Fruit fly (Drosophila melanogaster) whole organism, embryonic: ENCODE data around the gene Bicra.
A peak's percentile ranks its signal among the peaks of the same experiment; 100 is the strongest.

ENCODE experiments used
- Atf3 ChIP-seq: fragments of 200-800 bp; sonication (Bioruptor generic); optimal IDR thresholded peaks from 3 replicates; lab custom pipeline; 2016; ENCODE audit warnings: missing biosample characterization, missing genetic modification characterization
- B-H2 ChIP-seq: fragments of 200-800 bp; sonication (Bioruptor generic); optimal IDR thresholded peaks from 2 replicates; lab custom pipeline; 2018; ENCODE audit warnings: missing biosample characterization, mild to moderate bottlenecking, missing genetic modification characterization
- CG10267 ChIP-seq: fragments of 200-800 bp; sonication (Bioruptor generic); optimal IDR thresholded peaks from 2 replicates; lab custom pipeline; 2018; ENCODE audit warnings: missing biosample characterization, mild to moderate bottlenecking, missing genetic modification characterization, moderate library complexity
- CG10431 ChIP-seq: fragments of 200-800 bp; sonication (Bioruptor generic); optimal IDR thresholded peaks from 3 replicates; lab custom pipeline; 2018; ENCODE audit warnings: missing biosample characterization, mild to moderate bottlenecking, missing genetic modification characterization
- CG10654 ChIP-seq: fragments of 200-800 bp; sonication (Bioruptor generic); optimal IDR thresholded peaks from 2 replicates; lab custom pipeline; 2016; ENCODE audit warnings: missing biosample characterization, missing genetic modification characterization
- CG10959 ChIP-seq: fragments of 200-800 bp; sonication (Bioruptor generic); IDR thresholded peaks from 2 replicates; pipeline ENCODE4 v1.3.6; 2022; ENCODE audit warnings: missing biosample characterization, missing genetic modification characterization
- CG12219 ChIP-seq: fragments of 200-800 bp; sonication (Bioruptor generic); optimal IDR thresholded peaks from 3 replicates; lab custom pipeline; 2018; ENCODE audit warnings: missing biosample characterization, mild to moderate bottlenecking, missing genetic modification characterization
- CG1233 ChIP-seq: fragments of 200-800 bp; sonication (Bioruptor generic); optimal IDR thresholded peaks from 4 replicates; lab custom pipeline; 2018; ENCODE audit warnings: missing biosample characterization, mild to moderate bottlenecking, missing genetic modification characterization
- CG17612 ChIP-seq: fragments of 200-800 bp; sonication (Bioruptor generic); IDR thresholded peaks from 2 replicates; pipeline ENCODE4 v1.3.6; 2022; ENCODE audit warnings: missing biosample characterization, missing genetic modification characterization
- CG30403 ChIP-seq: fragments of 200-800 bp; sonication (Bioruptor generic); optimal IDR thresholded peaks from 3 replicates; lab custom pipeline; 2016; ENCODE audit warnings: missing biosample characterization, missing genetic modification characterization
- CG31388 ChIP-seq: fragments of 200-800 bp; sonication (Bioruptor generic); optimal IDR thresholded peaks from 2 replicates; lab custom pipeline; 2016; ENCODE audit warnings: missing biosample characterization, missing genetic modification characterization
- CG32532 ChIP-seq: fragments of 200-800 bp; sonication (Bioruptor generic); IDR thresholded peaks from 2 replicates; pipeline ENCODE4 v1.3.6; 2022; ENCODE audit warnings: missing biosample characterization, missing genetic modification characterization
- CG7786 ChIP-seq: fragments of 200-800 bp; sonication (Bioruptor generic); optimal IDR thresholded peaks from 2 replicates; lab custom pipeline; 2016; ENCODE audit warnings: missing biosample characterization, missing genetic modification characterization
- CG8281 ChIP-seq: fragments of 200-800 bp; sonication (Bioruptor generic); optimal IDR thresholded peaks from 2 replicates; lab custom pipeline; 2018; ENCODE audit warnings: missing biosample characterization, mild to moderate bottlenecking, missing genetic modification characterization, moderate library complexity
- CHES-1-like ChIP-seq: fragments of 200-800 bp; sonication (Bioruptor generic); optimal IDR thresholded peaks from 2 replicates; lab custom pipeline; 2016; ENCODE audit warnings: missing biosample characterization, missing genetic modification characterization
- CoRest ChIP-seq: fragments of 200-800 bp; sonication (Bioruptor generic); optimal IDR thresholded peaks from 3 replicates; lab custom pipeline; 2018; ENCODE audit warnings: missing biosample characterization, mild to moderate bottlenecking, missing genetic modification characterization, moderate library complexity
- Dek ChIP-seq: fragments of 200-800 bp; sonication (Bioruptor generic); optimal IDR thresholded peaks from 3 replicates; lab custom pipeline; 2019; ENCODE audit warnings: missing biosample characterization, mild to moderate bottlenecking, missing genetic modification characterization, moderate library complexity
- Gug ChIP-seq: fragments of 200-800 bp; sonication (Bioruptor generic); IDR thresholded peaks from 4 replicates; pipeline ENCODE4 v1.3.6; 2022; ENCODE audit warnings: missing biosample characterization, missing genetic modification characterization
- Hand ChIP-seq: fragments of 200-800 bp; sonication (Bioruptor generic); optimal IDR thresholded peaks from 2 replicates; lab custom pipeline; 2017; ENCODE audit warnings: mild to moderate bottlenecking, missing biosample characterization, missing genetic modification reagents, missing genetic modification characterization
- HmgZ ChIP-seq: fragments of 200-800 bp; sonication (Bioruptor generic); optimal IDR thresholded peaks from 2 replicates; lab custom pipeline; 2018; ENCODE audit warnings: missing biosample characterization, mild to moderate bottlenecking, missing genetic modification characterization
- Lim3 ChIP-seq: fragments of 200-800 bp; sonication (Bioruptor generic); IDR thresholded peaks from 2 replicates; pipeline ENCODE4 v1.3.6; 2022; ENCODE audit warnings: missing biosample characterization, missing genetic modification characterization
- Lpt ChIP-seq: fragments of >200 bp; optimal IDR thresholded peaks from 2 replicates; lab custom pipeline; 2018; ENCODE audit warnings: missing biosample characterization, missing genetic modification characterization
- Rx ChIP-seq: fragments of 200-800 bp; sonication (Bioruptor generic); IDR thresholded peaks from 2 replicates; pipeline ENCODE4 v1.3.6; 2022; ENCODE audit warnings: missing biosample characterization, missing genetic modification characterization
- Spps ChIP-seq: fragments of 200-800 bp; sonication (Bioruptor generic); optimal IDR thresholded peaks from 2 replicates; lab custom pipeline; 2018; ENCODE audit warnings: missing biosample characterization, mild to moderate bottlenecking, missing genetic modification characterization
- Stat92E ChIP-seq, 3 experiments: fragments of >200 bp in 2 of 3; fragments of 200-800 bp in 1 of 3; sonication (Bioruptor generic) in 1 of 3; optimal IDR thresholded peaks; 2 replicates each; lab custom pipeline; 2017 to 2019; ENCODE audit warnings: missing biosample characterization in 3 of 3, missing genetic modification characterization in 3 of 3, mild to moderate bottlenecking in 1 of 3, moderate library complexity in 1 of 3
- Xrp1 ChIP-seq: fragments of 200-800 bp; sonication (Bioruptor generic); IDR thresholded peaks from 2 replicates; pipeline ENCODE4 v1.3.6; 2022; ENCODE audit warnings: missing biosample characterization, missing genetic modification characterization
- ara ChIP-seq: fragments of 200-800 bp; sonication (Bioruptor generic); IDR thresholded peaks from 2 replicates; pipeline ENCODE4 v1.3.6; 2022; ENCODE audit warnings: missing biosample characterization, missing genetic modification characterization
- br ChIP-seq: fragments of >200 bp; optimal IDR thresholded peaks from 2 replicates; lab custom pipeline; 2017
- cas ChIP-seq: fragments of 200-800 bp; sonication (Bioruptor generic); IDR thresholded peaks from 2 replicates; pipeline ENCODE4 v1.3.6; 2022; ENCODE audit warnings: missing biosample characterization, missing genetic modification characterization
- dati ChIP-seq: fragments of 200-800 bp; sonication (Bioruptor generic); IDR thresholded peaks from 2 replicates; pipeline ENCODE4 v1.3.6; 2022; ENCODE audit warnings: missing biosample characterization, missing genetic modification characterization
- dimm ChIP-seq: fragments of 200-800 bp; sonication (Bioruptor generic); IDR thresholded peaks from 2 replicates; pipeline ENCODE4 v1.3.6; 2022; ENCODE audit warnings: missing biosample characterization, missing genetic modification characterization
- disco-r ChIP-seq: fragments of 200-800 bp; sonication (Bioruptor generic); optimal IDR thresholded peaks from 2 replicates; lab custom pipeline; 2016; ENCODE audit warnings: missing biosample characterization, missing genetic modification characterization
- dm ChIP-seq: fragments of 200-800 bp; sonication (Bioruptor generic); optimal IDR thresholded peaks from 3 replicates; lab custom pipeline; 2016; ENCODE audit warnings: missing biosample characterization, missing genetic modification characterization
- en ChIP-seq: fragments of 200-800 bp; sonication (Bioruptor generic); optimal IDR thresholded peaks from 2 replicates; lab custom pipeline; 2016; ENCODE audit warnings: missing biosample characterization, missing genetic modification characterization
- eve ChIP-seq, 2 experiments: fragments of >200 bp; optimal IDR thresholded peaks; 2 replicates each; lab custom pipeline; 2017; ENCODE audit warnings: missing biosample characterization in 2 of 2, missing genetic modification characterization in 2 of 2
- eyg ChIP-seq: fragments of 200-800 bp; sonication (Bioruptor generic); optimal IDR thresholded peaks from 3 replicates; lab custom pipeline; 2016; ENCODE audit warnings: missing biosample characterization, missing genetic modification characterization
- jumu ChIP-seq: fragments of 200-800 bp; sonication (Bioruptor generic); optimal IDR thresholded peaks from 3 replicates; lab custom pipeline; 2016; ENCODE audit warnings: missing biosample characterization, missing genetic modification characterization
- kni ChIP-seq: fragments of 200-800 bp; sonication (Bioruptor generic); optimal IDR thresholded peaks from 3 replicates; lab custom pipeline; 2017; ENCODE audit warnings: mild to moderate bottlenecking, missing biosample characterization, missing genetic modification reagents, missing genetic modification characterization
- mld ChIP-seq: fragments of 200-800 bp; sonication (Bioruptor generic); IDR thresholded peaks from 3 replicates; pipeline ENCODE4 v1.3.6; 2022; ENCODE audit warnings: missing biosample characterization, missing genetic modification characterization; ENCODE audit not compliant: partially characterized antibody
- odd ChIP-seq: fragments of 200-800 bp; sonication (Bioruptor generic); optimal IDR thresholded peaks from 2 replicates; lab custom pipeline; 2017; ENCODE audit warnings: missing biosample characterization, mild to moderate bottlenecking, missing genetic modification characterization
- org-1 ChIP-seq: fragments of 200-800 bp; sonication (Bioruptor generic); optimal IDR thresholded peaks from 2 replicates; lab custom pipeline; 2017; ENCODE audit warnings: missing biosample characterization, missing genetic modification characterization
- pan ChIP-seq, 4 experiments: fragments of >200 bp in 3 of 4; fragments of 200-800 bp in 1 of 4; sonication (Bioruptor generic) in 1 of 4; optimal IDR thresholded peaks in 3 of 4; IDR thresholded peaks in 1 of 4; 2 replicates each; pipeline versions ENCODE4 v1.3.6 to Lab custom; 2017 to 2022; ENCODE audit warnings: missing biosample characterization in 2 of 4, missing genetic modification characterization in 2 of 4, mixed read lengths in 1 of 4
- pb ChIP-seq: fragments of 200-800 bp; sonication (Bioruptor generic); optimal IDR thresholded peaks from 3 replicates; lab custom pipeline; 2016; ENCODE audit warnings: missing biosample characterization, missing genetic modification characterization
- pfk ChIP-seq: fragments of 200-800 bp; sonication (Bioruptor generic); optimal IDR thresholded peaks from 2 replicates; lab custom pipeline; 2018; ENCODE audit warnings: missing biosample characterization, mild to moderate bottlenecking, missing genetic modification characterization, moderate library complexity
- pho ChIP-seq: fragments of 200-800 bp; sonication (Bioruptor generic); optimal IDR thresholded peaks from 2 replicates; lab custom pipeline; 2016; ENCODE audit warnings: missing biosample characterization, missing genetic modification characterization
- pita ChIP-seq: fragments of 200-800 bp; sonication (Bioruptor generic); optimal IDR thresholded peaks from 2 replicates; lab custom pipeline; 2017; ENCODE audit warnings: missing biosample characterization, mild to moderate bottlenecking, missing genetic modification characterization
- repo ChIP-seq: fragments of 200-800 bp; sonication (Bioruptor generic); optimal IDR thresholded peaks from 2 replicates; lab custom pipeline; 2016; ENCODE audit warnings: missing biosample characterization, missing genetic modification characterization
- run ChIP-seq: fragments of 200-800 bp; sonication (Bioruptor generic); optimal IDR thresholded peaks from 3 replicates; lab custom pipeline; 2018; ENCODE audit warnings: missing biosample characterization, mild to moderate bottlenecking, missing genetic modification characterization
- sens-2 ChIP-seq: fragments of 200-800 bp; sonication (Bioruptor generic); IDR thresholded peaks from 2 replicates; pipeline ENCODE4 v1.3.6; 2022; ENCODE audit warnings: missing biosample characterization, missing genetic modification characterization
- slp2 ChIP-seq: fragments of 200-800 bp; sonication (Bioruptor generic); optimal IDR thresholded peaks from 2 replicates; lab custom pipeline; 2016; ENCODE audit warnings: missing biosample characterization, missing genetic modification characterization
- stc ChIP-seq: fragments of 200-800 bp; sonication (Bioruptor generic); IDR thresholded peaks from 2 replicates; pipeline ENCODE4 v1.3.6; 2022; ENCODE audit warnings: missing biosample characterization, missing genetic modification characterization
- z ChIP-seq: fragments of 200-800 bp; sonication (Bioruptor generic); IDR thresholded peaks from 3 replicates; pipeline ENCODE4 v1.3.6; 2022; ENCODE audit warnings: missing biosample characterization, missing genetic modification characterization
- zfh1 ChIP-seq: fragments of 200-800 bp; sonication (Bioruptor generic); IDR thresholded peaks from 3 replicates; pipeline ENCODE4 v1.3.6; 2022; ENCODE audit warnings: missing biosample characterization, missing genetic modification characterization

Bicra gene

dm6 chr3R:29027122-29027521 is 35.7 kb upstream of the Bicra start, which contains the start of the genes eIF4E6 and CG1951 (continued):
- TF ChIP-seq dm (GFP tag; lab: Kevin White, UChicago) (peak; percentile 23), ara (GFP tag; lab: Robert Waterston, UW) (no peak), Rx (GFP tag; lab: Robert Waterston, UW) (no peak), org-1 (GFP tag; lab: Kevin White, UChicago) (no peak), CG8281 (tag; lab: Kevin White, UChicago) (peak; percentile 10), B-H2 (GFP tag; lab: Kevin White, UChicago) (no peak), zfh1 (GFP tag; lab: Robert Waterston, UW) (no peak), CG10431 (GFP tag; lab: Kevin White, UChicago) (no peak), Xrp1 (no peak), Hand (GFP tag; lab: Kevin White, UChicago) (no peak), repo (GFP tag; lab: Kevin White, UChicago) (no peak), slp2 (no peak), CG32532 (no peak), pita (GFP tag; lab: Kevin White, UChicago) (no peak), disco-r (GFP tag; lab: Kevin White, UChicago) (no peak), CG30403 (no peak), CG17612 (GFP tag; lab: Robert Waterston, UW) (no peak), Spps (tag; lab: Kevin White, UChicago) (no peak), HmgZ (tag; lab: Kevin White, UChicago) (peak; percentile 27), eyg (no peak), CG10267 (peak; percentile 19), pfk (GFP tag; lab: Kevin White, UChicago) (no peak), CG12219 (GFP tag; lab: Kevin White, UChicago) (no peak), CHES-1-like (GFP tag; lab: Kevin White, UChicago) (no peak), Dek (no peak), stc (GFP tag; lab: Robert Waterston, UW) (no peak), CG7786 (GFP tag; lab: Kevin White, UChicago) (no peak), CG10654 (GFP tag; lab: Kevin White, UChicago) (no peak), jumu (GFP tag; lab: Kevin White, UChicago) (no peak), CG1233 (GFP tag; lab: Kevin White, UChicago) (no peak), dimm (GFP tag; lab: Robert Waterston, UW) (no peak), Stat92E (GFP tag; optimal IDR thresholded peaks at IDR 0.05; lab: Kevin White, UChicago) (no peak), CG10959 (GFP tag; lab: Robert Waterston, UW) (no peak), Lim3 (GFP tag; lab: Robert Waterston, UW) (no peak), pan (optimal IDR thresholded peaks at IDR 0.05; lab: Kevin White, UChicago) (no peak), pan (GFP tag; optimal IDR thresholded peaks at IDR 0.05 in 1 of 2, IDR thresholded peaks at IDR 0.05 in 1 of 2) (no peak), dati (GFP tag; lab: Robert Waterston, UW) (no peak), eve (GFP tag; optimal IDR thresholded peaks at IDR 0.05; lab: Kevin White, UChicago) (no peak), sens-2 (GFP tag; lab: Robert Waterston, UW) (no peak), pb (GFP tag; lab: Kevin White, UChicago) (no peak), run (tag; lab: Kevin White, UChicago) (no peak), cas (GFP tag; lab: Robert Waterston, UW) (no peak), mld (GFP tag; lab: Robert Waterston, UW) (peak; percentile 93), CoRest (tag; lab: Kevin White, UChicago) (no peak), pho (GFP tag; lab: Kevin White, UChicago) (no peak), Gug (GFP tag; lab: Robert Waterston, UW) (no peak), CG31388 (GFP tag; lab: Kevin White, UChicago) (no peak), kni (GFP tag; lab: Kevin White, UChicago) (no peak), Atf3 (no peak), br (lab: Kevin White, UChicago) (no peak), odd (GFP tag; lab: Kevin White, UChicago) (no peak), en (no peak), z (GFP tag; lab: Robert Waterston, UW) (no peak), Lpt (GFP tag; lab: Kevin White, UChicago) (no peak)
